Fruit fly (Drosophila melanogaster): ENCODE results near the gene CCAP.

- TF ChIP-seq Pif1B (GFP tag; optimal IDR thresholded peaks at IDR 0.05), result no peak
- no peak for TF ChIP-seq EcR (GFP tag; optimal IDR thresholded peaks at IDR 0.05)
- no peak for TF ChIP-seq CG14655 (GFP tag; optimal IDR thresholded peaks at IDR 0.05)
- no peak for TF ChIP-seq CG17806 (tag; optimal IDR thresholded peaks at IDR 0.05)
- no peak for TF ChIP-seq CG8301 (tag; optimal IDR thresholded peaks at IDR 0.05)
- TF ChIP-seq D1 (tag; optimal IDR thresholded peaks at IDR 0.05), result no peak
- no peak for TF ChIP-seq CG12605 (GFP tag; IDR thresholded peaks at IDR 0.05)
- no peak for TF ChIP-seq rn (GFP tag; IDR thresholded peaks at IDR 0.05)
- no peak for TF ChIP-seq Pif1A (GFP tag; optimal IDR thresholded peaks at IDR 0.05)
- no peak for TF ChIP-seq CG4496 (GFP tag; IDR thresholded peaks at IDR 0.05)
- no peak for TF ChIP-seq CG13204 (GFP tag; optimal IDR thresholded peaks at IDR 0.05)
These were observed 33.9 kb downstream of the CCAP start for dm6 chr3R:22667959-22668316.

All from whole organism, pupa.